Fruit fly (Drosophila melanogaster) whole organism, embryonic: ENCODE data around the gene SelT.

Source experiments
- Atf-2 ChIP-seq: fragments of 200-800 bp; sonication (Bioruptor generic); optimal IDR thresholded peaks from 2 replicates; lab custom pipeline; 2016; ENCODE audit warnings: missing biosample characterization, missing genetic modification characterization
- Bteb2 ChIP-seq: fragments of 200-800 bp; sonication (Bioruptor generic); optimal IDR thresholded peaks from 2 replicates; lab custom pipeline; 2016; ENCODE audit warnings: missing biosample characterization, missing genetic modification characterization
- CG10654 ChIP-seq: fragments of 200-800 bp; sonication (Bioruptor generic); optimal IDR thresholded peaks from 2 replicates; lab custom pipeline; 2016; ENCODE audit warnings: missing biosample characterization, missing genetic modification characterization
- CG10979 ChIP-seq: fragments of 200-800 bp; sonication (Bioruptor generic); optimal IDR thresholded peaks from 2 replicates; lab custom pipeline; 2018; ENCODE audit warnings: missing biosample characterization, mild to moderate bottlenecking, missing genetic modification characterization, moderate library complexity
- CG15479 ChIP-seq: fragments of 200-800 bp; sonication (Bioruptor generic); optimal IDR thresholded peaks from 3 replicates; lab custom pipeline; 2019; ENCODE audit warnings: missing biosample characterization, mild to moderate bottlenecking, missing genetic modification characterization, moderate library complexity
- CG17186 ChIP-seq: fragments of 200-800 bp; sonication (Bioruptor generic); optimal IDR thresholded peaks from 3 replicates; lab custom pipeline; 2017; ENCODE audit warnings: missing biosample characterization, missing genetic modification reagents, missing genetic modification characterization
- CG17359 ChIP-seq: fragments of 200-800 bp; sonication (Bioruptor generic); optimal IDR thresholded peaks from 3 replicates; lab custom pipeline; 2018; ENCODE audit warnings: missing biosample characterization, mild to moderate bottlenecking, missing genetic modification characterization, moderate library complexity
- CG18476 ChIP-seq: fragments of 200-800 bp; sonication (Bioruptor generic); optimal IDR thresholded peaks from 2 replicates; lab custom pipeline; 2016; ENCODE audit warnings: missing biosample characterization, mild to moderate bottlenecking, missing genetic modification characterization
- CG18619 ChIP-seq: fragments of 200-800 bp; sonication (Bioruptor generic); optimal IDR thresholded peaks from 3 replicates; lab custom pipeline; 2017; ENCODE audit warnings: missing biosample characterization, mild to moderate bottlenecking, missing genetic modification characterization
- CG2199 ChIP-seq: fragments of 200-800 bp; sonication (Bioruptor generic); IDR thresholded peaks from 3 replicates; pipeline ENCODE4 v1.3.6; 2022; ENCODE audit warnings: missing biosample characterization, missing genetic modification characterization
- CG31224 ChIP-seq: fragments of 200-800 bp; sonication (Bioruptor generic); IDR thresholded peaks from 2 replicates; pipeline ENCODE4 v1.3.6; 2022; ENCODE audit warnings: missing biosample characterization, missing genetic modification characterization
- CG4404 ChIP-seq: fragments of 200-800 bp; sonication (Bioruptor generic); IDR thresholded peaks from 2 replicates; pipeline ENCODE4 v1.3.6; 2022; ENCODE audit warnings: missing biosample characterization, missing genetic modification characterization
- CG5180 ChIP-seq: fragments of 200-800 bp; sonication (Bioruptor generic); optimal IDR thresholded peaks from 3 replicates; lab custom pipeline; 2017; ENCODE audit warnings: missing biosample characterization, missing genetic modification characterization, mild to moderate bottlenecking, moderate library complexity, missing genetic modification reagents
- CG6791 ChIP-seq: fragments of 200-800 bp; sonication (Bioruptor generic); IDR thresholded peaks from 3 replicates; pipeline ENCODE4 v1.3.6; 2022; ENCODE audit warnings: missing biosample characterization, missing genetic modification characterization; ENCODE audit not compliant: partially characterized antibody
- CG7839 ChIP-seq: fragments of 200-800 bp; sonication (Bioruptor generic); optimal IDR thresholded peaks from 3 replicates; lab custom pipeline; 2018; ENCODE audit warnings: missing biosample characterization, mild to moderate bottlenecking, missing genetic modification characterization, moderate library complexity
- CG8281 ChIP-seq: fragments of 200-800 bp; sonication (Bioruptor generic); optimal IDR thresholded peaks from 2 replicates; lab custom pipeline; 2018; ENCODE audit warnings: missing biosample characterization, mild to moderate bottlenecking, missing genetic modification characterization, moderate library complexity
- CG8359 ChIP-seq: fragments of 200-800 bp; sonication (Bioruptor generic); optimal IDR thresholded peaks from 2 replicates; lab custom pipeline; 2017; ENCODE audit warnings: missing biosample characterization, mild to moderate bottlenecking, missing genetic modification characterization, borderline replicate concordance
- Camta ChIP-seq: fragments of 200-800 bp; sonication (Bioruptor generic); optimal IDR thresholded peaks from 2 replicates; lab custom pipeline; 2016; ENCODE audit warnings: missing biosample characterization, missing genetic modification characterization
- CrebB ChIP-seq: fragments of 200-800 bp; sonication (Bioruptor generic); optimal IDR thresholded peaks from 3 replicates; lab custom pipeline; 2018; ENCODE audit warnings: missing biosample characterization, mild to moderate bottlenecking, missing genetic modification characterization
- Dip2 ChIP-seq: fragments of 200-800 bp; sonication (Bioruptor generic); IDR thresholded peaks from 2 replicates; pipeline ENCODE4 v1.3.6; 2022; ENCODE audit warnings: missing biosample characterization, missing genetic modification characterization
- H2.0 ChIP-seq: fragments of 200-800 bp; sonication (Bioruptor generic); IDR thresholded peaks from 2 replicates; pipeline ENCODE4 v1.3.6; 2022; ENCODE audit warnings: missing biosample characterization, missing genetic modification characterization
- Lhr ChIP-seq: fragments of 200-800 bp; sonication (Bioruptor generic); optimal IDR thresholded peaks from 3 replicates; lab custom pipeline; 2017; ENCODE audit warnings: mild to moderate bottlenecking, missing biosample characterization, missing genetic modification reagents, missing genetic modification characterization
- NFAT ChIP-seq: fragments of 200-800 bp; sonication (Bioruptor generic); IDR thresholded peaks from 2 replicates; pipeline ENCODE4 v1.3.6; 2022; ENCODE audit warnings: missing biosample characterization, missing genetic modification characterization
- Oli ChIP-seq: fragments of 200-800 bp; sonication (Bioruptor generic); optimal IDR thresholded peaks from 2 replicates; lab custom pipeline; 2018; ENCODE audit warnings: missing biosample characterization, mild to moderate bottlenecking, missing genetic modification characterization, moderate library complexity
- Scr ChIP-seq: fragments of 200-800 bp; sonication (Bioruptor generic); IDR thresholded peaks from 2 replicates; pipeline ENCODE4 v1.3.6; 2022; ENCODE audit warnings: missing biosample characterization, missing genetic modification characterization; ENCODE audit not compliant: partially characterized antibody
- Ssrp ChIP-seq: fragments of 200-800 bp; sonication (Bioruptor generic); optimal IDR thresholded peaks from 2 replicates; lab custom pipeline; 2018; ENCODE audit warnings: missing biosample characterization, mild to moderate bottlenecking, missing genetic modification characterization, moderate library complexity
- ap ChIP-seq: fragments of 200-800 bp; sonication (Bioruptor generic); IDR thresholded peaks from 2 replicates; pipeline ENCODE4 v1.3.6; 2022; ENCODE audit warnings: missing biosample characterization, missing genetic modification characterization
- ash1 ChIP-seq: fragments of 200-800 bp; sonication (Bioruptor generic); optimal IDR thresholded peaks from 2 replicates; lab custom pipeline; 2018; ENCODE audit warnings: missing biosample characterization, mild to moderate bottlenecking, missing genetic modification characterization
- ato ChIP-seq: fragments of 200-800 bp; sonication (Bioruptor generic); IDR thresholded peaks from 2 replicates; pipeline ENCODE4 v1.3.6; 2022; ENCODE audit warnings: missing biosample characterization, missing genetic modification characterization; ENCODE audit not compliant: partially characterized antibody
- bowl ChIP-seq: fragments of 200-800 bp; sonication (Bioruptor generic); IDR thresholded peaks from 2 replicates; pipeline ENCODE4 v1.3.6; 2022; ENCODE audit warnings: missing biosample characterization, missing genetic modification characterization
- chm ChIP-seq: fragments of 200-800 bp; sonication (Bioruptor generic); IDR thresholded peaks from 2 replicates; pipeline ENCODE4 v1.3.6; 2022; ENCODE audit warnings: missing biosample characterization, missing genetic modification characterization
- dan ChIP-seq: fragments of 200-800 bp; sonication (Bioruptor generic); IDR thresholded peaks from 2 replicates; pipeline ENCODE4 v1.3.6; 2022; ENCODE audit warnings: missing biosample characterization, missing genetic modification characterization
- disco-r ChIP-seq: fragments of 200-800 bp; sonication (Bioruptor generic); optimal IDR thresholded peaks from 2 replicates; lab custom pipeline; 2016; ENCODE audit warnings: missing biosample characterization, missing genetic modification characterization
- dysf ChIP-seq: fragments of 200-800 bp; sonication (Bioruptor generic); IDR thresholded peaks from 3 replicates; pipeline ENCODE4 v1.3.6; 2022; ENCODE audit warnings: missing biosample characterization, missing genetic modification characterization
- esg ChIP-seq: fragments of 200-800 bp; sonication (Bioruptor generic); conservative IDR thresholded peaks from 2 replicates; pipeline ENCODE4 v1.3.6; 2022; ENCODE audit warnings: missing biosample characterization, missing genetic modification characterization
- exex ChIP-seq: fragments of 200-800 bp; sonication (Bioruptor generic); optimal IDR thresholded peaks from 4 replicates; lab custom pipeline; 2018; ENCODE audit warnings: missing biosample characterization, mild to moderate bottlenecking, missing genetic modification characterization, moderate library complexity
- jigr1 ChIP-seq: fragments of 200-800 bp; sonication (Bioruptor generic); IDR thresholded peaks from 3 replicates; pipeline ENCODE4 v1.3.6; 2022; ENCODE audit warnings: missing biosample characterization, missing genetic modification characterization
- jumu ChIP-seq: fragments of 200-800 bp; sonication (Bioruptor generic); optimal IDR thresholded peaks from 3 replicates; lab custom pipeline; 2016; ENCODE audit warnings: missing biosample characterization, missing genetic modification characterization
- kay ChIP-seq: fragments of 200-800 bp; sonication (Bioruptor generic); optimal IDR thresholded peaks from 2 replicates; lab custom pipeline; 2016; ENCODE audit warnings: missing biosample characterization, missing genetic modification characterization
- kni ChIP-seq: fragments of 200-800 bp; sonication (Bioruptor generic); optimal IDR thresholded peaks from 3 replicates; lab custom pipeline; 2017; ENCODE audit warnings: mild to moderate bottlenecking, missing biosample characterization, missing genetic modification reagents, missing genetic modification characterization
- knrl ChIP-seq: fragments of 200-800 bp; sonication (Bioruptor generic); IDR thresholded peaks from 3 replicates; pipeline ENCODE4 v1.3.6; 2022; ENCODE audit warnings: missing biosample characterization, missing genetic modification characterization; ENCODE audit not compliant: partially characterized antibody
- mld ChIP-seq: fragments of 200-800 bp; sonication (Bioruptor generic); IDR thresholded peaks from 3 replicates; pipeline ENCODE4 v1.3.6; 2022; ENCODE audit warnings: missing biosample characterization, missing genetic modification characterization; ENCODE audit not compliant: partially characterized antibody
- onecut ChIP-seq: fragments of 200-800 bp; sonication (Bioruptor generic); IDR thresholded peaks from 2 replicates; pipeline ENCODE4 v1.3.6; 2022; ENCODE audit warnings: missing biosample characterization, missing genetic modification characterization
- psq ChIP-seq: fragments of 200-800 bp; sonication (Bioruptor generic); optimal IDR thresholded peaks from 2 replicates; lab custom pipeline; 2017; ENCODE audit warnings: missing biosample characterization, missing genetic modification characterization
- scrt ChIP-seq: fragments of 200-800 bp; sonication (Bioruptor generic); optimal IDR thresholded peaks from 2 replicates; lab custom pipeline; 2018; ENCODE audit warnings: missing biosample characterization, mild to moderate bottlenecking, missing genetic modification characterization, moderate library complexity
- sens ChIP-seq: fragments of 200-800 bp; sonication (Bioruptor generic); peaks from one replicate; lab custom pipeline; 2016; ENCODE audit warnings: missing biosample characterization, missing genetic modification characterization
- slp2 ChIP-seq: fragments of 200-800 bp; sonication (Bioruptor generic); optimal IDR thresholded peaks from 2 replicates; lab custom pipeline; 2016; ENCODE audit warnings: missing biosample characterization, missing genetic modification characterization
- ssp ChIP-seq: fragments of 200-800 bp; sonication (Bioruptor generic); IDR thresholded peaks from 2 replicates; pipeline ENCODE4 v1.3.6; 2022; ENCODE audit warnings: missing biosample characterization, missing genetic modification characterization
- sug ChIP-seq: fragments of 200-800 bp; optimal IDR thresholded peaks from 2 replicates; lab custom pipeline; 2019; ENCODE audit warnings: missing biosample characterization, mild to moderate bottlenecking, missing genetic modification characterization, moderate library complexity
- vfl ChIP-seq: fragments of 200-800 bp; sonication (Bioruptor generic); optimal IDR thresholded peaks from 2 replicates; lab custom pipeline; 2016; ENCODE audit warnings: missing biosample characterization, missing genetic modification characterization
- wek ChIP-seq: fragments of 200-800 bp; sonication (Bioruptor generic); optimal IDR thresholded peaks from 3 replicates; lab custom pipeline; 2018; ENCODE audit warnings: missing biosample characterization, mild to moderate bottlenecking, missing genetic modification characterization, moderate library complexity

The SelT gene

DNA sequence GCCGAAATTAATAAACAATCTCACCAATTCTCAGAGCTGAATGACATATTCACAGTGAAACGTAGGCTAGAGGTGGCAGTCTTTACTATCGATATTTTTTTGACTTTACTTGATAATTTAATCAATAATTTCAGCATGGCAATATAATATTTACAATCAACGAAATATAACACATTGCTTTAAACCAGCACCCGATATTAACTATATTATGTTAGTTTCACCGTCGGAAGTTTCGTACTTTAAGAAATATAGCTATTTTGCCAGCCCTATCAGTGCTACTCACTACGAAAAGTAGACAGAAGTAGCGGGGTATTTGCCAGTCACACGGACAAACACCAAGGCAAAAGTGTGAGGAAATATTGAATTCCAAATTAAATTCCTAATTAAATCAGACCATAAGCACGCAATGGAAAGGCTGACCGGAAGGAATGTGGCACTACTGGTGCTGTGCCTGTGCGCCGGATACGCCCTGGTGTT is at the start of gene SelT, which contains the start of the genes CG31917 and Tfb5 (continued):
- TF ChIP-seq CG6791 (GFP tag; lab: Robert Waterston, UW) (peak; percentile 57; the same call in 2 of the 3 replicates), slp2 (GFP tag; lab: Kevin White, UChicago) (no peak), vfl (GFP tag; lab: Kevin White, UChicago) (peak; percentile 58), CG8281 (tag; lab: Kevin White, UChicago) (no peak), CG31224 (GFP tag; lab: Robert Waterston, UW) (no peak), Oli (peak; percentile 15), Bteb2 (peak; percentile 36), Scr (GFP tag; lab: Robert Waterston, UW) (peak; percentile 86), psq (no peak), CG8359 (GFP tag; lab: Kevin White, UChicago) (no peak), CG10654 (GFP tag; lab: Kevin White, UChicago) (no peak), sug (tag; lab: Kevin White, UChicago) (no peak), onecut (GFP tag; lab: Robert Waterston, UW) (peak; percentile 57; the same call in 1 of the 2 replicates), CG18476 (GFP tag; lab: Kevin White, UChicago) (peak; percentile 17), esg (GFP tag; lab: Robert Waterston, UW) (no peak), CG17186 (GFP tag; lab: Kevin White, UChicago) (no peak), disco-r (peak; percentile 55), dysf (peak; percentile 57; the same call in 1 of the 3 replicates), wek (GFP tag; lab: Kevin White, UChicago) (no peak), CG2199 (GFP tag; lab: Robert Waterston, UW) (no peak), CG10979 (tag; lab: Kevin White, UChicago) (peak; percentile 39), CG7839 (tag; lab: Kevin White, UChicago) (peak; percentile 59), CrebB (tag; lab: Kevin White, UChicago) (peak; percentile 1), Atf-2 (GFP tag; lab: Kevin White, UChicago) (peak; percentile 30), Dip2 (GFP tag; lab: Robert Waterston, UW) (no peak), jumu (GFP tag; lab: Kevin White, UChicago) (peak; percentile 46), chm (GFP tag; lab: Robert Waterston, UW) (no peak), ssp (0 out of 2 replicates have a peak, but pooled peaks have one; percentile 23), exex (no peak), Camta (GFP tag; lab: Kevin White, UChicago) (no peak), H2.0 (GFP tag; lab: Robert Waterston, UW) (no peak), CG5180 (no peak), kay (GFP tag; lab: Kevin White, UChicago) (peak; percentile 13), jigr1 (no peak), Ssrp (tag; lab: Kevin White, UChicago) (peak; percentile 45), CG18619 (no peak), CG17359 (tag; lab: Kevin White, UChicago) (no peak), ash1 (GFP tag; lab: Kevin White, UChicago) (no peak), scrt (no peak), ap (GFP tag; lab: Robert Waterston, UW) (no peak), sens (GFP tag; lab: Kevin White, UChicago) (peak; percentile 89), bowl (GFP tag; lab: Robert Waterston, UW) (no peak), kni (GFP tag; lab: Kevin White, UChicago) (no peak), mld (GFP tag; lab: Robert Waterston, UW) (no peak), knrl (GFP tag; lab: Robert Waterston, UW) (peak; percentile 80), CG4404 (GFP tag; lab: Robert Waterston, UW) (no peak), dan (GFP tag; lab: Robert Waterston, UW) (no peak), NFAT (GFP tag; lab: Robert Waterston, UW) (no peak), ato (GFP tag; lab: Robert Waterston, UW) (no peak), CG15479 (GFP tag; lab: Kevin White, UChicago) (no peak), Lhr (peak; percentile 28)
